Fruit fly (Drosophila melanogaster) Kc167 (cell line): ENCODE measurements around the gene CG14147.

Experiments used
- Myc ChIP-seq: fragments of >200 bp; optimal IDR thresholded peaks from 2 replicates; lab custom pipeline; 2017; ENCODE audit warnings: missing external identifiers
- Sin3A ChIP-seq: fragments of >200 bp; optimal IDR thresholded peaks from 2 replicates; lab custom pipeline; 2018; ENCODE audit warnings: missing external identifiers
- h ChIP-seq: fragments of >200 bp; optimal IDR thresholded peaks from 3 replicates; lab custom pipeline; 2018; ENCODE audit warnings: missing external identifiers
- insv ChIP-seq: fragments of >200 bp; optimal IDR thresholded peaks from 3 replicates; lab custom pipeline; 2018; ENCODE audit warnings: missing external identifiers
- psq ChIP-seq: fragments of >200 bp; optimal IDR thresholded peaks from 2 replicates; lab custom pipeline; 2017; ENCODE audit warnings: missing external identifiers
- ttk ChIP-seq: sonication (Bioruptor generic); optimal IDR thresholded peaks from 2 replicates; lab custom pipeline; 2017; ENCODE audit warnings: missing external identifiers

CG14147 gene

DNA sequence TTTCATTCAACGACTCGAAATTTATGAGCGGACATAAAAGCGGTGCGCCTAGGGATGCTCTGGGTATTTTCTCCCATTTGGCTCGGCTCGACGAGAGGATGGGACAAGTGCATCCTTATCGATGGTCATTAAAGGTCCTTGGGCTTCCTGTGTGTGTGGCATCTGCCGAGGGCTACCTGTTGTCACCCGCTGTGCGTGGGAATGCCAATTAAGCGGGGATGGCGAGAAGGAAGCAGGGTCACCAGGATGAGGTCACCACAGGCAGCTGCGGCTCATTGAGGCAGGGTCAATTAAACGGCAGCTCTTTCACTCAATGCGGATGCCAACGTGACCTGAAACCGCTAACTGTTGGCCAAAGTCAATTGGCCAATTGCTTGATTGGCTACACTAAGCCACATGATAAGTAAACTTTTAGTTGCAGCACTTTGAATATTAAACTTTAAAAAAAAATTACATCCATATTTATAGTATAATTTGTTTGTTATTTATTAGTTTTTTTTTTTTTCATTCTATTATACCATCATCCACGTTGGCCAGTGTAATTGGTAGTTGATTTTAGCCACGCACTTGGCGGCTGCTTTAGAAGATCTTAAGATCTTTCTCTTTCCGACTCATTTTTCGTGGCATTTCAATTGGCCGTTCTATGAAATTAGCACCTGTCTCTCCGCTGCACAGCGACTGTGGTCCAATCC, 5.7 kb upstream of the CG14147 start:
- no peak for TF ChIP-seq Sin3A (lab: Kevin White, UChicago)
- no peak for TF ChIP-seq insv
- TF ChIP-seq psq: no peak
- no peak for TF ChIP-seq Myc (lab: Kevin White, UChicago)
- TF ChIP-seq ttk: no peak
- no peak for TF ChIP-seq h (lab: Kevin White, UChicago)

- TF ChIP-seq Myc (lab: Kevin White, UChicago) (no peak), Sin3A (lab: Kevin White, UChicago) (no peak), psq (no peak), insv (no peak), h (lab: Kevin White, UChicago) (no peak), ttk (no peak)
Measured at dm6 chr3L:10967956-10968355, 4.5 kb upstream of the CG14147 start.

dm6 chr3L:10968656-10969055, 3.8 kb upstream of the CG14147 start:
- TF ChIP-seq ttk (no peak), psq (no peak), h (lab: Kevin White, UChicago) (no peak)

dm6 chr3L:10976478-10976877, 4.0 kb downstream of the CG14147 start:
- TF ChIP-seq Sin3A (lab: Kevin White, UChicago) (no peak), psq (no peak), ttk (no peak), Myc (lab: Kevin White, UChicago) (no peak), insv (no peak), h (lab: Kevin White, UChicago) (no peak)

DNA sequence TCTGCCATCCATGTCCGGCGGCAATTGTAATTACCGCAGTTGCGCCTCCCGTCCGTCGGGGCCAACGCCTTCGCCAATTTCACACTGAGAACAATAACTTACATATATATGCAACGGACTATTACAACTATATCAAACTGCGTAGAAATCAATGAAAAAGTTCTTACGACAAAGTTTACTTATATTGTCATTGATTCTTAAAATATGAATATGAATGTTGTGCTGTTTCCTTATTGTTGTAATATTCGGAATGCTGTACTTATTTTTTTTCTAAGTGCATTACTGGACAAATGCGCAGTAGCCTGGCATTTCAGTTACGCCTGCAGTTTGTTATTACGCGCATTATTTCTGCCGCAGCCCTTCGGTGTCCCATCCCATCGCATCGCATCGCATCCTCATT, 5.0 kb downstream of the CG14147 start:
- no peak for TF ChIP-seq Myc (lab: Kevin White, UChicago)
- no peak for TF ChIP-seq ttk
- no peak for TF ChIP-seq insv
- no peak for TF ChIP-seq Sin3A (lab: Kevin White, UChicago)
- TF ChIP-seq psq: no peak
- no peak for TF ChIP-seq h (lab: Kevin White, UChicago)

DNA sequence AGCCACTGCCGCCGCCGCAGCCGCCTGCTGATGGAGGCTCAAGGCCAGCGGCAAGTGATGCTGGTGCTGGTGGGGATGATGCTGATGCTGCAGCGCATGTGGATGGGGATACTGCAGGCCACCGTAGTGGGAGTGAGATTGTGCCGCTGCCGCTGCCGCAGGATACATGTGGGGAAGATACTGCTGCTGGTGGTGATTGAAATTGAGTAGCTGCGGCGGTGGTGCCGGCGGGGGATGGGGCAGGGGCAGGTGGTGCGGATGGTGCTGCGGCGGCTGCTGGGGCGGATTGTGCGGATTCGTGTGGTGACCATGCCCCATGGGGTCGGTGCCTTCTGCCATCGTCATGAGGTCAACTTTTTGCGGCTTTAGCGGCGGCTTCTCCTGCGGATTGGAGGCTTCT, 12.1 kb downstream of the CG14147 start:
- TF ChIP-seq psq (no peak), Myc (lab: Kevin White, UChicago) (no peak), Sin3A (lab: Kevin White, UChicago) (no peak), ttk (no peak), h (lab: Kevin White, UChicago) (no peak), insv (no peak)

dm6 chr3L:10985592-10985991, 13.1 kb downstream of the CG14147 start:
- TF ChIP-seq h (lab: Kevin White, UChicago) (no peak), psq (no peak), Myc (lab: Kevin White, UChicago) (no peak), Sin3A (lab: Kevin White, UChicago) (no peak), insv (no peak), ttk (no peak)

DNA sequence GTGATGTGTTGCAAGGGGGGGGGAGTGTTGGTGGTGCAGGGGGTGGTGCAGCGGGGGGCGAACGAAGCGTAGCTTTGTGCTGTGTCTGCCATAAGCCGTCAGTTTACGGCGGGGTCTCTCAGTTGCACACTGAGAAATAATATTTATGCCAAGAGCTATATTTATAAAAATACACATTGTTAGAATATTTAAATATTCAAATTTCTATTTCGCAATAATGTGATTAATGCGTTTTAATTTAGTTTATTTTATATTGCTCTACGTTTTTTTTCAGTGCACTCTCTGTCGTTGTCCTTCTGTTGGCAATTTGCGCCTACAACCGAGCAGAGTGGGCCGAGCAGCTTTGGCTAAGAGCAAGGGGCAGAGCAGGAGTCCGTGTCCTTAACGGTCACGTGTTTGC, 14.2 kb downstream of the CG14147 start:
- no peak for TF ChIP-seq Sin3A (lab: Kevin White, UChicago)
- no peak for TF ChIP-seq h (lab: Kevin White, UChicago)
- TF ChIP-seq Myc (lab: Kevin White, UChicago): no peak
- no peak for TF ChIP-seq psq
- TF ChIP-seq insv: no peak
- TF ChIP-seq ttk: no peak

DNA sequence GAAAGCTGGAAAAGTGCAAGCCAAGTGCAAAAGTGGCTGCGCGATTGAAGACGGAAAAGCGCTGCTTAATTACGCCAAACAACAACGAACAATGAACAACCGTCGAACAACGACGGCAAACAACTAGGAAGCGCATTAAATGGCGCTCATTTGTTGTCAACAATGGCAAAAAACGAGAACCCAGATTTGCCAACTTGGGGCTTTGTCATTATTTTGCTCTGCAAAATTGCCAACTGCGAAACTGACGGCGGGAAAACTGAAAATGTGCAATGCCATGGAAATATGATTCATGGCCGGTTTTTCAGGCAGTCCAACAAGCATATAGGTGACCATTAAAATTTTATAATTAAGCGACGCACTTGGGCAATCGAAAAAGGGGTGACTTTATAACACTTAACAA, 16.1 kb downstream of the CG14147 start:
- TF ChIP-seq Sin3A (lab: Kevin White, UChicago) (no peak), h (lab: Kevin White, UChicago) (no peak), psq (no peak), insv (no peak), Myc (lab: Kevin White, UChicago) (no peak)

- TF ChIP-seq insv (no peak), h (lab: Kevin White, UChicago) (no peak), ttk (no peak), psq (no peak), Myc (lab: Kevin White, UChicago) (no peak), Sin3A (lab: Kevin White, UChicago) (no peak)
Measured at dm6 chr3L:10989305-10989704, 16.9 kb downstream of the CG14147 start.

- TF ChIP-seq ttk (no peak), Myc (lab: Kevin White, UChicago) (no peak), insv (no peak), Sin3A (lab: Kevin White, UChicago) (no peak), h (lab: Kevin White, UChicago) (no peak), psq (no peak)
Measured at dm6 chr3L:10989873-10990272, 17.4 kb downstream of the CG14147 start.

DNA sequence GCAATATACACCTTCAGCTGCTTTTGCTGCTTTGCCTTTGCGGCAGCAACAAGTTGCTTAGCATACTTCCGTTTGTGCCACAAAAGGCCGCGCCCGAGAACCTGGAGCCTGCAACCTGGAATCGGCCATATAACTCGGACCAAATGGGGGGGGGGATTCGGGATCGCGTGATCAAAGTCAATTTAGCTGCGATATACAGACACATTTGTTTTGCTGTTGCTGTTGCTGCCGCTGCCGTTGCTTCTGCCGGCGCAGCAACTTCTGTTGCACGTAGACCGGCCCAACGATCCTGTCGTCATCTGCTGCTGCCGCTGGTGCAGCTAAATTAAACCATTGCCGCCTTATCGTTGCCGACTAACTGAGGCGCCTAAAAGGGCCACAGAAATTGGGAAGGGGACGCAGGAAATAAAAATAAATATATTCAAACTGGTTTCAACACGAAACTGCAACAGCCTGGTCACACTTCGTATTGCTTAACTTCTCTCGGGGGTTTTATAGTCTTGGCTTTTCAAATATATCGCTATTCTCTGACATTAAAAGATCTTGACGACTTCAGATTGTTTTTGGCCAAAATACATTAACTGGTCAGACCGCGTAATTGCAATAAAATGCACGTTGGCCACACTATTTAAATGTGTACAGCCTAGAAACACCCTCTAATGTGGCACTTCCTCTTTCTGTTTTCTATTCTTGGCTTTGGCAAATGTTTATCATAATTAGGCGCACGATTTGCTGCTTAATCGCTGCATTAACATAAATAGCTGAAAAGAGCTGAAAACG, 19.0 kb downstream of the CG14147 start:
- TF ChIP-seq ttk: no peak
- no peak for TF ChIP-seq h (lab: Kevin White, UChicago)
- TF ChIP-seq psq: no peak
- TF ChIP-seq Myc (lab: Kevin White, UChicago): no peak
- TF ChIP-seq insv: no peak
- TF ChIP-seq Sin3A (lab: Kevin White, UChicago): no peak

DNA sequence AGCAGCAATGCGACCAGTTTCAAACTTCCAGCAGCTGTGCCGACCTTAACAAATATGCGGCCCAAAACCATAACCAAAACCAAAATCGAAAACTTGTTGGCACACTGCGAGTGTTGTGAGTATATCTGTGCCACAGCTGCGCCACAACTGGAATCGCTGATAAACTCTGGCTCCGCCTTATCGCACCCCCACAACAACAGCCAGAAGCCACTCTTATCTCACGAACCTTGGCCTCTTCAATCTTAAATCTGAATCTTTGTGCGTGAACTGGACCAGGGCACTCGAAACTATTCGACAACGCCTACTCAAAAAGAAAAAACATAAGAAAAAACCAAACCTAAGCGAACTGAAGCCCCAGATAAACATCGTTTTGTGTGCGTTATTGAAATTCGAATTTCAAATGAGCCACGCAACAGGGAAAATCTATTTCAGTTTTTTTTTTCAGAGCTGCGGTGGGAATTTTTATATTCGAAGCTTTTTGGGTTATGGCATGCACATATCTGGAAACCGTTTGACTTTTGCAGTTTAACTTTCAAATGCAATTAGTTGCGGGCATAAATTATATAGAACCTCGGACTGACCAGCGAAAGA, 24.9 kb downstream of the CG14147 start:
- TF ChIP-seq h (lab: Kevin White, UChicago) (no peak), Myc (lab: Kevin White, UChicago) (no peak), insv (no peak), Sin3A (lab: Kevin White, UChicago) (no peak), ttk (no peak), psq (no peak)
